Worm (Caenorhabditis elegans) whole organism, L2 larva: ENCODE measurements around the gene grl-3.

Source experiments
- Y55F3AM.14 ChIP-seq: fragments of 200-800 bp; sonication (Bioruptor generic); optimal IDR thresholded peaks from 2 replicates; lab custom pipeline; 2018; ENCODE audit warnings: mild to moderate bottlenecking, missing genetic modification characterization, missing compliant biosample characterization
- nhr-77 ChIP-seq: fragments of 150-350 bp; optimal IDR thresholded peaks from 2 replicates; lab custom pipeline; 2014; ENCODE audit warnings: missing biosample characterization, missing genetic modification characterization
- snpc-4 ChIP-seq: fragments of 150-350 bp; optimal IDR thresholded peaks from 2 replicates; lab custom pipeline; 2014; ENCODE audit warnings: missing biosample characterization, missing genetic modification characterization
- unc-39 ChIP-seq: fragments of 150-350 bp; optimal IDR thresholded peaks from 2 replicates; lab custom pipeline; 2014; ENCODE audit warnings: missing biosample characterization, missing genetic modification characterization
- unc-55 ChIP-seq: fragments of 150-350 bp; sonication (generic microtip); optimal IDR thresholded peaks from 3 replicates; lab custom pipeline; 2014; ENCODE audit warnings: missing biosample characterization, missing genetic modification reagents, missing genetic modification characterization

ce11 chrV:11415059-11415458, 3.7 kb downstream of the grl-3 start, which contains the start of gene deg-3:
- TF ChIP-seq snpc-4 (tag; lab: Kevin White, UChicago) (no peak), nhr-77 (tag; lab: Kevin White, UChicago) (no peak), Y55F3AM.14 (GFP tag; lab: Kevin White, UChicago) (no peak), unc-55 (GFP tag; lab: Kevin White, UChicago) (no peak), unc-39 (tag; lab: Kevin White, UChicago) (no peak)
